Worm (Caenorhabditis elegans) whole organism, late embryonic: Measurements from ENCODE around the gene R02F11.11.

Experiments used
- C08G9.2 ChIP-seq: sonication (generic microtip); optimal IDR thresholded peaks from 2 replicates; lab custom pipeline; 2016; ENCODE audit warnings: mild to moderate bottlenecking, missing genetic modification characterization, moderate library complexity, missing compliant biosample characterization
- C38D4.7 ChIP-seq: fragments of 200-800 bp; sonication (Bioruptor generic); optimal IDR thresholded peaks from 2 replicates; lab custom pipeline; 2018; ENCODE audit warnings: mild to moderate bottlenecking, missing genetic modification characterization, moderate library complexity, missing compliant biosample characterization
- F13H6.1 ChIP-seq: sonication (generic microtip); optimal IDR thresholded peaks from 2 replicates; lab custom pipeline; 2016; ENCODE audit warnings: missing genetic modification characterization, missing compliant biosample characterization
- K09A11.1 ChIP-seq: sonication (generic microtip); optimal IDR thresholded peaks from 2 replicates; lab custom pipeline; 2017; ENCODE audit warnings: antibody characterized with exemption, mild to moderate bottlenecking, missing genetic modification characterization, missing compliant biosample characterization; ENCODE audit not compliant: insufficient read depth
- ceh-14 ChIP-seq: sonication (generic microtip); optimal IDR thresholded peaks from 2 replicates; lab custom pipeline; 2016; ENCODE audit warnings: missing genotype, missing genetic modification characterization, missing compliant biosample characterization
- ceh-18 ChIP-seq: sonication (generic microtip); optimal IDR thresholded peaks from 2 replicates; lab custom pipeline; 2016; ENCODE audit warnings: missing genetic modification characterization, missing compliant biosample characterization
- ceh-2 ChIP-seq: sonication (generic microtip); optimal IDR thresholded peaks from 2 replicates; lab custom pipeline; 2016; ENCODE audit warnings: missing genotype, missing genetic modification characterization, missing compliant biosample characterization
- ceh-22 ChIP-seq: sonication (generic microtip); optimal IDR thresholded peaks from 2 replicates; lab custom pipeline; 2017; ENCODE audit warnings: missing biosample characterization, missing genetic modification characterization
- ceh-24 ChIP-seq: sonication (generic microtip); optimal IDR thresholded peaks from 2 replicates; lab custom pipeline; 2016; ENCODE audit warnings: mild to moderate bottlenecking, missing genetic modification characterization, missing compliant biosample characterization
- ceh-30 ChIP-seq: fragments of 150-350 bp; optimal IDR thresholded peaks from 2 replicates; lab custom pipeline; 2014; ENCODE audit warnings: missing biosample characterization, missing genetic modification characterization
- ceh-34 ChIP-seq: sonication (generic microtip); optimal IDR thresholded peaks from 2 replicates; lab custom pipeline; 2016; ENCODE audit warnings: mild to moderate bottlenecking, missing genetic modification characterization, missing compliant biosample characterization
- ceh-45 ChIP-seq: fragments of 200-800 bp; sonication (Bioruptor generic); IDR thresholded peaks from 2 replicates; pipeline ENCODE4 v1.3.6; 2022; ENCODE audit warnings: missing genetic modification reagents, missing genetic modification characterization, missing compliant biosample characterization
- ceh-6 ChIP-seq: fragments of 200-800 bp; sonication (Bioruptor generic); optimal IDR thresholded peaks from 2 replicates; lab custom pipeline; 2018; ENCODE audit warnings: mild to moderate bottlenecking, missing genetic modification characterization, missing compliant biosample characterization
- che-1 ChIP-seq: sonication (generic microtip); optimal IDR thresholded peaks from 2 replicates; lab custom pipeline; 2016; ENCODE audit warnings: mild to moderate bottlenecking, missing genetic modification characterization, missing compliant biosample characterization
- dve-1 ChIP-seq: sonication (generic microtip); optimal IDR thresholded peaks from 2 replicates; lab custom pipeline; 2017; ENCODE audit warnings: antibody characterized with exemption, mild to moderate bottlenecking, missing genetic modification characterization, missing compliant biosample characterization
- elt-4 ChIP-seq: sonication (generic microtip); optimal IDR thresholded peaks from 2 replicates; lab custom pipeline; 2016; ENCODE audit warnings: missing genetic modification characterization, missing compliant biosample characterization
- ets-4 ChIP-seq: sonication (generic microtip); optimal IDR thresholded peaks from 2 replicates; lab custom pipeline; 2016; ENCODE audit warnings: missing genetic modification characterization, missing compliant biosample characterization
- fkh-6 ChIP-seq: sonication (generic microtip); optimal IDR thresholded peaks from 2 replicates; lab custom pipeline; 2016; ENCODE audit warnings: missing genetic modification characterization, missing compliant biosample characterization
- hlh-13 ChIP-seq: fragments of 200-800 bp; sonication (Bioruptor generic); optimal IDR thresholded peaks from 2 replicates; lab custom pipeline; 2018; ENCODE audit warnings: mild to moderate bottlenecking, missing genetic modification characterization, missing compliant biosample characterization
- hlh-15 ChIP-seq: sonication (generic microtip); optimal IDR thresholded peaks from 2 replicates; lab custom pipeline; 2016; ENCODE audit warnings: missing genetic modification characterization, missing compliant biosample characterization
- hlh-30 ChIP-seq: sonication (generic microtip); optimal IDR thresholded peaks from 2 replicates; lab custom pipeline; 2017; ENCODE audit warnings: antibody characterized with exemption, missing genetic modification characterization, missing compliant biosample characterization; ENCODE audit not compliant: insufficient read depth
- hlh-8 ChIP-seq: sonication (generic microtip); optimal IDR thresholded peaks from 2 replicates; lab custom pipeline; 2016; ENCODE audit warnings: missing genotype, missing genetic modification characterization, missing compliant biosample characterization
- madf-2 ChIP-seq: sonication (generic microtip); optimal IDR thresholded peaks from 2 replicates; lab custom pipeline; 2017; ENCODE audit warnings: missing genetic modification characterization, missing compliant biosample characterization
- nfya-1 ChIP-seq: sonication (generic microtip); optimal IDR thresholded peaks from 2 replicates; lab custom pipeline; 2017; ENCODE audit warnings: missing genetic modification characterization, mild to moderate bottlenecking, missing compliant biosample characterization, antibody characterized with exemption, moderate library complexity
- nhr-11 ChIP-seq: fragments of 150-350 bp; optimal IDR thresholded peaks from 2 replicates; lab custom pipeline; 2014; ENCODE audit warnings: missing biosample characterization, missing genetic modification characterization
- npax-4 ChIP-seq: sonication (generic microtip); optimal IDR thresholded peaks from 2 replicates; lab custom pipeline; 2016; ENCODE audit warnings: missing genetic modification characterization, missing compliant biosample characterization
- odd-2 ChIP-seq: sonication (generic microtip); optimal IDR thresholded peaks from 2 replicates; lab custom pipeline; 2017; ENCODE audit warnings: antibody characterized with exemption, mild to moderate bottlenecking, missing genetic modification characterization, missing compliant biosample characterization
- pag-3 ChIP-seq: sonication (generic microtip); optimal IDR thresholded peaks from 2 replicates; lab custom pipeline; 2016; ENCODE audit warnings: missing compliant biosample characterization, missing genetic modification characterization, borderline replicate concordance
- pha-2 ChIP-seq: sonication (generic microtip); optimal IDR thresholded peaks from 2 replicates; lab custom pipeline; 2017; ENCODE audit warnings: mild to moderate bottlenecking, missing genetic modification characterization, missing compliant biosample characterization
- pha-4 ChIP-seq: fragments of 150-350 bp; optimal IDR thresholded peaks from 2 replicates; lab custom pipeline; 2018; ENCODE audit warnings: missing biosample characterization, missing genetic modification reagents, missing genetic modification characterization
- pqm-1 ChIP-seq: sonication (generic microtip); optimal IDR thresholded peaks from 2 replicates; lab custom pipeline; 2016; ENCODE audit warnings: missing genetic modification characterization, missing compliant biosample characterization
- sox-4 ChIP-seq: sonication (generic microtip); optimal IDR thresholded peaks from 2 replicates; lab custom pipeline; 2017; ENCODE audit warnings: mild to moderate bottlenecking, missing genetic modification characterization, inconsistent platforms, missing compliant biosample characterization
- syd-9 ChIP-seq: sonication (generic microtip); optimal IDR thresholded peaks from 2 replicates; lab custom pipeline; 2016; ENCODE audit warnings: mild to moderate bottlenecking, missing genetic modification characterization, moderate library complexity, missing compliant biosample characterization
- tbx-2 ChIP-seq: sonication (generic microtip); optimal IDR thresholded peaks from 2 replicates; lab custom pipeline; 2016; ENCODE audit warnings: missing genetic modification characterization, missing compliant biosample characterization
- tbx-7 ChIP-seq: sonication (generic microtip); optimal IDR thresholded peaks from 2 replicates; lab custom pipeline; 2016; ENCODE audit warnings: missing genotype, missing genetic modification characterization, missing compliant biosample characterization
- ttx-3 ChIP-seq: sonication (generic microtip); optimal IDR thresholded peaks from 2 replicates; lab custom pipeline; 2016; ENCODE audit warnings: missing genetic modification reagents, missing genetic modification characterization, missing compliant biosample characterization
- unc-55 ChIP-seq: sonication (generic microtip); optimal IDR thresholded peaks from 2 replicates; lab custom pipeline; 2017; ENCODE audit warnings: missing biosample characterization, missing genetic modification reagents, missing genetic modification characterization
- unc-86 ChIP-seq: sonication (generic microtip); optimal IDR thresholded peaks from 2 replicates; lab custom pipeline; 2016; ENCODE audit warnings: missing genetic modification characterization, missing compliant biosample characterization
- zip-5 ChIP-seq: sonication (generic microtip); optimal IDR thresholded peaks from 2 replicates; lab custom pipeline; 2016; ENCODE audit warnings: missing genetic modification characterization, missing compliant biosample characterization
- ztf-16 ChIP-seq: sonication (generic microtip); optimal IDR thresholded peaks from 2 replicates; lab custom pipeline; 2017; ENCODE audit warnings: missing genetic modification characterization, missing compliant biosample characterization

Gene R02F11.11

ce11 chrV:4791569-4791968 is at the start of gene R02F11.11:
R02F11.11 (plus strand) TSS chrV:4791869.
- TF ChIP-seq nfya-1 (tag; lab: Kevin White, UChicago) = no peak
- no peak for TF ChIP-seq pqm-1 (tag; lab: Kevin White, UChicago)
- no peak for TF ChIP-seq hlh-8 (tag; lab: Kevin White, UChicago)
- TF ChIP-seq K09A11.1 (tag; lab: Kevin White, UChicago) = no peak
- no peak for TF ChIP-seq hlh-30 (tag; lab: Kevin White, UChicago)
- TF ChIP-seq tbx-2 (tag; lab: Kevin White, UChicago) = no peak
- TF ChIP-seq elt-4 = no peak
- no peak for TF ChIP-seq C38D4.7 (GFP tag; lab: Kevin White, UChicago)
- no peak for TF ChIP-seq pag-3 (tag; lab: Kevin White, UChicago)
- TF ChIP-seq ztf-16 (tag; lab: Kevin White, UChicago) = no peak
- TF ChIP-seq sox-4 = no peak
- no peak for TF ChIP-seq dve-1
- no peak for TF ChIP-seq F13H6.1 (tag; lab: Kevin White, UChicago)
- no peak for TF ChIP-seq C08G9.2
- TF ChIP-seq pha-4 (tag; lab: Kevin White, UChicago) = no peak
- no peak for TF ChIP-seq hlh-15 (tag; lab: Kevin White, UChicago)
- no peak for TF ChIP-seq zip-5 (tag; lab: Kevin White, UChicago)
- no peak for TF ChIP-seq ets-4 (tag; lab: Kevin White, UChicago)
- TF ChIP-seq ceh-30 (tag; lab: Kevin White, UChicago) = no peak
- no peak for TF ChIP-seq tbx-7 (tag; lab: Kevin White, UChicago)

- TF ChIP-seq che-1 (tag; lab: Kevin White, UChicago) (no peak), tbx-2 (tag; lab: Kevin White, UChicago) (no peak), madf-2 (no peak), odd-2 (tag; lab: Kevin White, UChicago) (no peak), unc-86 (no peak), unc-55 (GFP tag; lab: Kevin White, UChicago) (no peak), pha-2 (tag; lab: Kevin White, UChicago) (no peak), hlh-8 (tag; lab: Kevin White, UChicago) (no peak), syd-9 (tag; lab: Kevin White, UChicago) (no peak)
Measured at ce11 chrV:4742190-4742589, 49.5 kb upstream of the R02F11.11 start, which contains the start of gene ugt-61. ugt-61 (plus strand) TSS chrV:4742422.

- TF ChIP-seq ceh-18 (tag; lab: Kevin White, UChicago) (no peak), fkh-6 (tag; lab: Kevin White, UChicago) (no peak), ztf-16 (tag; lab: Kevin White, UChicago) (no peak), ttx-3 (tag; lab: Kevin White, UChicago) (no peak), hlh-8 (tag; lab: Kevin White, UChicago) (no peak), ceh-45 (GFP tag; lab: Robert Waterston, UW) (no peak)
Measured at ce11 chrV:4745269-4745668, 46.4 kb upstream of the R02F11.11 start, which contains the start of gene C18G1.7. C18G1.7 (plus strand) TSS chrV:4745569.

ce11 chrV:4750294-4750693 is 41.4 kb upstream of the R02F11.11 start, which contains the start of gene C18G1.6:
C18G1.6 (plus strand) TSS chrV:4750594.
- TF ChIP-seq pha-4 (tag; lab: Kevin White, UChicago) (no peak), hlh-15 (tag; lab: Kevin White, UChicago) (no peak), ceh-22 (tag; lab: Kevin White, UChicago) (no peak), pqm-1 (tag; lab: Kevin White, UChicago) (no peak), ceh-2 (no peak), nhr-11 (tag; lab: Kevin White, UChicago) (no peak), che-1 (tag; lab: Kevin White, UChicago) (no peak), ceh-24 (tag; lab: Kevin White, UChicago) (no peak), ceh-34 (no peak), hlh-13 (no peak), ceh-14 (tag; lab: Kevin White, UChicago) (no peak), hlh-8 (tag; lab: Kevin White, UChicago) (no peak), zip-5 (tag; lab: Kevin White, UChicago) (no peak), hlh-30 (tag; lab: Kevin White, UChicago) (no peak), npax-4 (tag; lab: Kevin White, UChicago) (no peak), tbx-2 (tag; lab: Kevin White, UChicago) (no peak), ceh-6 (no peak)
